Fruit fly (Drosophila melanogaster) whole organism, embryonic: Measurements from ENCODE around the gene CG5087.
A peak's percentile ranks its signal among the peaks of the same experiment; 100 is the strongest.

Experiments
- Aef1 ChIP-seq: fragments of 200-800 bp; sonication (Bioruptor generic); IDR thresholded peaks from 3 replicates; pipeline ENCODE4 v1.3.6; 2022; ENCODE audit warnings: missing biosample characterization, missing genetic modification characterization
- Atf-2 ChIP-seq: fragments of 200-800 bp; sonication (Bioruptor generic); optimal IDR thresholded peaks from 2 replicates; lab custom pipeline; 2016; ENCODE audit warnings: missing biosample characterization, missing genetic modification characterization
- CG10979 ChIP-seq: fragments of 200-800 bp; sonication (Bioruptor generic); optimal IDR thresholded peaks from 2 replicates; lab custom pipeline; 2018; ENCODE audit warnings: missing biosample characterization, mild to moderate bottlenecking, missing genetic modification characterization, moderate library complexity
- CG11696 ChIP-seq: fragments of 200-800 bp; sonication (Bioruptor generic); IDR thresholded peaks from 2 replicates; pipeline ENCODE4 v1.3.6; 2022; ENCODE audit warnings: missing biosample characterization, missing genetic modification characterization
- CG13424 ChIP-seq: fragments of 200-800 bp; sonication (Bioruptor generic); optimal IDR thresholded peaks from 2 replicates; lab custom pipeline; 2019; ENCODE audit warnings: missing biosample characterization, mild to moderate bottlenecking, missing genetic modification characterization, moderate library complexity
- CG14014 ChIP-seq: fragments of 200-800 bp; sonication (Bioruptor generic); IDR thresholded peaks from 2 replicates; pipeline ENCODE4 v1.3.6; 2022; ENCODE audit warnings: missing biosample characterization, missing genetic modification characterization
- CG14860 ChIP-seq: fragments of 200-800 bp; sonication (Bioruptor generic); IDR thresholded peaks from 3 replicates; pipeline ENCODE4 v1.3.6; 2022; ENCODE audit warnings: missing biosample characterization, missing genetic modification characterization; ENCODE audit not compliant: partially characterized antibody
- CG18011 ChIP-seq: fragments of 200-800 bp; sonication (Bioruptor generic); optimal IDR thresholded peaks from 2 replicates; lab custom pipeline; 2017; ENCODE audit warnings: missing biosample characterization, missing genetic modification characterization, mild to moderate bottlenecking, moderate library complexity, missing genotype
- CG2199 ChIP-seq: fragments of 200-800 bp; sonication (Bioruptor generic); IDR thresholded peaks from 3 replicates; pipeline ENCODE4 v1.3.6; 2022; ENCODE audit warnings: missing biosample characterization, missing genetic modification characterization
- CG2202 ChIP-seq: fragments of 200-800 bp; sonication (Bioruptor generic); optimal IDR thresholded peaks from 2 replicates; lab custom pipeline; 2018; ENCODE audit warnings: missing biosample characterization, mild to moderate bottlenecking, missing genetic modification characterization
- CG30403 ChIP-seq: fragments of 200-800 bp; sonication (Bioruptor generic); optimal IDR thresholded peaks from 3 replicates; lab custom pipeline; 2016; ENCODE audit warnings: missing biosample characterization, missing genetic modification characterization
- CG32767 ChIP-seq: fragments of 200-800 bp; sonication (Bioruptor generic); IDR thresholded peaks from 2 replicates; pipeline ENCODE4 v1.3.6; 2022; ENCODE audit warnings: missing biosample characterization, missing genetic modification characterization
- CG3838 ChIP-seq: fragments of 200-800 bp; sonication (Bioruptor generic); optimal IDR thresholded peaks from 3 replicates; lab custom pipeline; 2016; ENCODE audit warnings: missing biosample characterization, missing genetic modification characterization
- CG4360 ChIP-seq: fragments of 200-800 bp; sonication (Bioruptor generic); IDR thresholded peaks from 2 replicates; pipeline ENCODE4 v1.3.6; 2022; ENCODE audit warnings: missing biosample characterization, missing genetic modification characterization
- CG5245 ChIP-seq: fragments of 200-800 bp; sonication (Bioruptor generic); optimal IDR thresholded peaks from 3 replicates; lab custom pipeline; 2016; ENCODE audit warnings: missing biosample characterization, missing genetic modification characterization
- CG6175 ChIP-seq: fragments of 200-800 bp; sonication (Bioruptor generic); IDR thresholded peaks from 3 replicates; pipeline ENCODE4 v1.3.6; 2022; ENCODE audit warnings: missing biosample characterization, missing genetic modification characterization
- CG6765 ChIP-seq: fragments of 200-800 bp; sonication (Bioruptor generic); optimal IDR thresholded peaks from 3 replicates; lab custom pipeline; 2017; ENCODE audit warnings: missing biosample characterization, mild to moderate bottlenecking, missing genetic modification characterization
- CG7786 ChIP-seq: fragments of 200-800 bp; sonication (Bioruptor generic); optimal IDR thresholded peaks from 2 replicates; lab custom pipeline; 2016; ENCODE audit warnings: missing biosample characterization, missing genetic modification characterization
- CG7963 ChIP-seq: fragments of 200-800 bp; sonication (Bioruptor generic); IDR thresholded peaks from 3 replicates; pipeline ENCODE4 v1.3.6; 2022; ENCODE audit warnings: missing biosample characterization, missing genetic modification characterization; ENCODE audit not compliant: partially characterized antibody
- CG7987 ChIP-seq: fragments of 200-800 bp; sonication (Bioruptor generic); optimal IDR thresholded peaks from 2 replicates; lab custom pipeline; 2018; ENCODE audit warnings: missing biosample characterization, mild to moderate bottlenecking, missing genetic modification characterization, moderate library complexity
- CG9437 ChIP-seq: fragments of 200-800 bp; sonication (Bioruptor generic); optimal IDR thresholded peaks from 2 replicates; lab custom pipeline; 2018; ENCODE audit warnings: missing biosample characterization, mild to moderate bottlenecking, missing genetic modification characterization
- CHES-1-like ChIP-seq: fragments of 200-800 bp; sonication (Bioruptor generic); optimal IDR thresholded peaks from 2 replicates; lab custom pipeline; 2016; ENCODE audit warnings: missing biosample characterization, missing genetic modification characterization
- D19B ChIP-seq: fragments of 200-800 bp; sonication (Bioruptor generic); optimal IDR thresholded peaks from 2 replicates; lab custom pipeline; 2017; ENCODE audit warnings: missing biosample characterization, mild to moderate bottlenecking, missing genetic modification characterization
- Dll ChIP-seq: fragments of 200-800 bp; sonication (Bioruptor generic); IDR thresholded peaks from 4 replicates; pipeline ENCODE4 v1.3.6; 2022; ENCODE audit warnings: missing biosample characterization, missing genetic modification characterization; ENCODE audit not compliant: partially characterized antibody
- Dp ChIP-seq: fragments of 200-800 bp; sonication (Bioruptor generic); optimal IDR thresholded peaks from 2 replicates; lab custom pipeline; 2018; ENCODE audit warnings: missing biosample characterization, mild to moderate bottlenecking, missing genetic modification characterization, moderate library complexity
- HLH4C ChIP-seq: fragments of 200-800 bp; sonication (Bioruptor generic); IDR thresholded peaks from 3 replicates; pipeline ENCODE4 v1.3.6; 2022; ENCODE audit warnings: missing biosample characterization, missing genetic modification characterization; ENCODE audit not compliant: partially characterized antibody
- Hr78 ChIP-seq, 2 experiments: fragments of 200-800 bp in 1 of 2; fragments of >200 bp in 1 of 2; sonication (Bioruptor generic) in 1 of 2; optimal IDR thresholded peaks; 2 replicates each; lab custom pipeline; 2017 to 2019; ENCODE audit warnings: missing biosample characterization in 2 of 2, missing genetic modification characterization in 2 of 2, mild to moderate bottlenecking in 1 of 2, moderate library complexity in 1 of 2
- Lpt ChIP-seq: fragments of >200 bp; optimal IDR thresholded peaks from 2 replicates; lab custom pipeline; 2018; ENCODE audit warnings: missing biosample characterization, missing genetic modification characterization
- Mad ChIP-seq: fragments of 200-800 bp; sonication (Bioruptor generic); optimal IDR thresholded peaks from 2 replicates; lab custom pipeline; 2016; ENCODE audit warnings: missing biosample characterization, missing genetic modification characterization
- Nf-YB ChIP-seq: fragments of 200-800 bp; sonication (Bioruptor generic); optimal IDR thresholded peaks from 3 replicates; lab custom pipeline; 2019; ENCODE audit warnings: missing biosample characterization, mild to moderate bottlenecking, missing genetic modification characterization, moderate library complexity
- Pdp1 ChIP-seq, 2 experiments: fragments of 200-800 bp; sonication (Bioruptor generic); optimal IDR thresholded peaks; 3 replicates each; lab custom pipeline; 2016; ENCODE audit warnings: missing biosample characterization in 2 of 2, missing genetic modification characterization in 2 of 2, mild to moderate bottlenecking in 1 of 2, moderate library complexity in 1 of 2
- Spps ChIP-seq: fragments of 200-800 bp; sonication (Bioruptor generic); optimal IDR thresholded peaks from 2 replicates; lab custom pipeline; 2018; ENCODE audit warnings: missing biosample characterization, mild to moderate bottlenecking, missing genetic modification characterization
- ara ChIP-seq: fragments of 200-800 bp; sonication (Bioruptor generic); IDR thresholded peaks from 2 replicates; pipeline ENCODE4 v1.3.6; 2022; ENCODE audit warnings: missing biosample characterization, missing genetic modification characterization
- bbx ChIP-seq: fragments of 200-800 bp; sonication (Bioruptor generic); IDR thresholded peaks from 2 replicates; pipeline ENCODE4 v1.3.6; 2022; ENCODE audit warnings: missing biosample characterization, missing genetic modification characterization; ENCODE audit not compliant: partially characterized antibody
- bowl ChIP-seq: fragments of 200-800 bp; sonication (Bioruptor generic); IDR thresholded peaks from 2 replicates; pipeline ENCODE4 v1.3.6; 2022; ENCODE audit warnings: missing biosample characterization, missing genetic modification characterization
- bsh ChIP-seq, 2 experiments: fragments of 200-800 bp; sonication (Bioruptor generic); optimal IDR thresholded peaks; 2 replicates each; lab custom pipeline; 2017 to 2018; ENCODE audit warnings: mild to moderate bottlenecking in 2 of 2, missing biosample characterization in 2 of 2, missing genetic modification characterization in 2 of 2, moderate library complexity in 1 of 2
- chm ChIP-seq: fragments of 200-800 bp; sonication (Bioruptor generic); IDR thresholded peaks from 2 replicates; pipeline ENCODE4 v1.3.6; 2022; ENCODE audit warnings: missing biosample characterization, missing genetic modification characterization
- crp ChIP-seq, 2 experiments: fragments of 200-800 bp; sonication (Bioruptor generic); optimal IDR thresholded peaks; 2 replicates in 1 of 2; 3 replicates in 1 of 2; lab custom pipeline; 2017; ENCODE audit warnings: missing biosample characterization in 2 of 2, missing genetic modification characterization in 2 of 2, mild to moderate bottlenecking in 1 of 2, moderate library complexity in 1 of 2
- da ChIP-seq: fragments of 200-800 bp; sonication (Bioruptor generic); optimal IDR thresholded peaks from 2 replicates; lab custom pipeline; 2016; ENCODE audit warnings: missing biosample characterization, missing genetic modification characterization
- dati ChIP-seq: fragments of 200-800 bp; sonication (Bioruptor generic); IDR thresholded peaks from 2 replicates; pipeline ENCODE4 v1.3.6; 2022; ENCODE audit warnings: missing biosample characterization, missing genetic modification characterization
- ftz-f1 ChIP-seq: fragments of 200-800 bp; sonication (Bioruptor generic); optimal IDR thresholded peaks from 2 replicates; lab custom pipeline; 2016; ENCODE audit warnings: missing biosample characterization, missing genetic modification characterization
- grn ChIP-seq: fragments of 200-800 bp; sonication (Bioruptor generic); optimal IDR thresholded peaks from 3 replicates; lab custom pipeline; 2017; ENCODE audit warnings: missing biosample characterization, missing genetic modification characterization
- gsb ChIP-seq: fragments of 200-800 bp; sonication (Bioruptor generic); IDR thresholded peaks from 2 replicates; pipeline ENCODE4 v1.3.6; 2022; ENCODE audit warnings: missing biosample characterization, missing genetic modification characterization
- lov ChIP-seq, 2 experiments: fragments of 200-800 bp in 1 of 2; fragments of >200 bp in 1 of 2; sonication (Bioruptor generic) in 1 of 2; IDR thresholded peaks in 1 of 2; optimal IDR thresholded peaks in 1 of 2; 2 replicates in 1 of 2; 3 replicates in 1 of 2; pipeline versions ENCODE4 v1.3.6 to Lab custom; 2017 to 2022; ENCODE audit warnings: missing biosample characterization in 1 of 2, missing genetic modification characterization in 1 of 2
- luna ChIP-seq: fragments of 200-800 bp; sonication (Bioruptor generic); optimal IDR thresholded peaks from 2 replicates; lab custom pipeline; 2016; ENCODE audit warnings: missing biosample characterization, missing genetic modification characterization
- mam ChIP-seq: fragments of 200-800 bp; sonication (Bioruptor generic); optimal IDR thresholded peaks from 3 replicates; lab custom pipeline; 2016; ENCODE audit warnings: missing biosample characterization, missing genetic modification characterization
- prd ChIP-seq, 3 experiments: fragments of >200 bp in 2 of 3; fragments of 200-800 bp in 1 of 3; sonication (Bioruptor generic) in 1 of 3; optimal IDR thresholded peaks in 2 of 3; IDR thresholded peaks in 1 of 3; 2 replicates in 2 of 3; 3 replicates in 1 of 3; pipeline versions ENCODE4 v1.3.6 to Lab custom; 2017 to 2022; ENCODE audit warnings: missing biosample characterization in 1 of 3, missing genetic modification characterization in 1 of 3
- row ChIP-seq: fragments of 200-800 bp; sonication (Bioruptor generic); IDR thresholded peaks from 3 replicates; pipeline ENCODE4 v1.3.6; 2022; ENCODE audit warnings: missing biosample characterization, missing genetic modification characterization
- unpg ChIP-seq: fragments of 200-800 bp; sonication (Bioruptor generic); optimal IDR thresholded peaks from 3 replicates; lab custom pipeline; 2018; ENCODE audit warnings: missing biosample characterization, mild to moderate bottlenecking, missing genetic modification characterization, moderate library complexity
- wor ChIP-seq: fragments of 200-800 bp; sonication (Bioruptor generic); IDR thresholded peaks from 2 replicates; pipeline ENCODE4 v1.3.6; 2022; ENCODE audit warnings: missing biosample characterization, missing genetic modification characterization

The CG5087 gene

DNA sequence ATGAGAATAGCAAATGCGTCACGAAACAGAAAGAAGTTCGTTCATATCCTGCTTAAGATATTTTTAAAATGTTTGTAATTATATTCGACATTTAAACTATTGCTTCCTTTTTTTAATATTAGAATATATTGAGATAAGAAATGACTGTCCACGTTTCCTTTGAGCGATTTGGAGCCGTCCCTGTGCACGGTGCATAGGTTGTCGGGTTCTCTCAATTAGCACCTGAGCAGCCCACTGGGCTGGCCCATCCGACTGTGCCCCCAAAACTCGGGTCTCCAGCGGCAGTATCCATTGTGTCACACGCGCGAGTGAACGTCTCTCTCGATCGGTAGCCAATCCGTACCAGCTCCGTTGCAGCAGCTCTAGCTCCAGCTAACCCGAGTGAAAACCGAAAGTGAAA lies 39.4 kb upstream of the CG5087 start, which contains the start of gene CG13313 (continued):
- TF ChIP-seq CG7786 (GFP tag; lab: Kevin White, UChicago) (no peak), luna (GFP tag; lab: Kevin White, UChicago) (no peak), CG9437 (GFP tag; lab: Kevin White, UChicago) (no peak), CG13424 (tag; lab: Kevin White, UChicago) (peak; percentile 18), Aef1 (GFP tag; lab: Robert Waterston, UW) (no peak), unpg (GFP tag; lab: Kevin White, UChicago) (no peak), Mad (GFP tag; lab: Kevin White, UChicago) (no peak), Dll (no peak), Dp (GFP tag; lab: Kevin White, UChicago) (no peak), ftz-f1 (GFP tag; lab: Kevin White, UChicago) (no peak), Atf-2 (GFP tag; lab: Kevin White, UChicago) (no peak), CG4360 (no peak), CG7987 (GFP tag; lab: Kevin White, UChicago) (no peak), CHES-1-like (no peak), mam (GFP tag; lab: Kevin White, UChicago) (no peak), D19B (GFP tag; lab: Kevin White, UChicago) (no peak), CG6765 (GFP tag; lab: Kevin White, UChicago) (no peak), CG5245 (GFP tag; lab: Kevin White, UChicago) (no peak), CG14860 (GFP tag; lab: Robert Waterston, UW) (no peak), ara (GFP tag; lab: Robert Waterston, UW) (no peak), crp (GFP tag; optimal IDR thresholded peaks at IDR 0.05; lab: Kevin White, UChicago) (no peak), CG30403 (no peak), gsb (GFP tag; lab: Robert Waterston, UW) (no peak), Pdp1 (GFP tag; optimal IDR thresholded peaks at IDR 0.05; lab: Kevin White, UChicago) (no peak), Lpt (no peak), CG32767 (GFP tag; lab: Robert Waterston, UW) (no peak), CG2202 (tag; lab: Kevin White, UChicago) (no peak), CG3838 (GFP tag; lab: Kevin White, UChicago) (no peak), da (no peak), Spps (tag; lab: Kevin White, UChicago) (no peak), bbx (GFP tag; lab: Robert Waterston, UW) (no peak), HLH4C (GFP tag; lab: Robert Waterston, UW) (no peak), dati (no peak), wor (no peak), bsh (GFP tag; optimal IDR thresholded peaks at IDR 0.05; lab: Kevin White, UChicago) (peak in 1 of 2 experiments; percentile 8), Nf-YB (GFP tag; lab: Kevin White, UChicago) (no peak), chm (GFP tag; lab: Robert Waterston, UW) (no peak), CG6175 (no peak), CG18011 (GFP tag; lab: Kevin White, UChicago) (no peak), CG7963 (GFP tag; lab: Robert Waterston, UW) (no peak), CG10979 (tag; lab: Kevin White, UChicago) (peak; percentile 20), grn (GFP tag; lab: Kevin White, UChicago) (no peak), Hr78 (GFP tag; optimal IDR thresholded peaks at IDR 0.05; lab: Kevin White, UChicago) (peak in 1 of 2 experiments; percentile 5), CG14014 (GFP tag; lab: Robert Waterston, UW) (no peak), CG11696 (GFP tag; lab: Robert Waterston, UW) (no peak), prd (optimal IDR thresholded peaks at IDR 0.05; lab: Kevin White, UChicago) (no peak), prd (GFP tag; IDR thresholded peaks at IDR 0.05; lab: Robert Waterston, UW) (no peak), row (GFP tag; lab: Robert Waterston, UW) (peak; percentile 49), CG2199 (GFP tag; lab: Robert Waterston, UW) (no peak), lov (optimal IDR thresholded peaks at IDR 0.05; lab: Kevin White, UChicago) (no peak), lov (GFP tag; IDR thresholded peaks at IDR 0.05; lab: Robert Waterston, UW) (no peak), bowl (GFP tag; lab: Robert Waterston, UW) (no peak)
